Worm (Caenorhabditis elegans): Measurements from ENCODE around the gene T03E6.9.

Gene T03E6.9

ce11 chrV:16604301-16604700 lies 3.8 kb upstream of the T03E6.9 start:
- TF ChIP-seq ceh-13 (GFP tag; optimal IDR thresholded peaks at IDR 0.05), result no peak
- TF ChIP-seq tbx-37 (GFP tag; conservative IDR thresholded peaks at IDR 0.05), result no peak
- TF ChIP-seq hmg-4 (GFP tag; optimal IDR thresholded peaks at IDR 0.05), result no peak
- TF ChIP-seq ama-1 (optimal IDR thresholded peaks at IDR 0.05), result no peak
- TF ChIP-seq aly-1 (tag; optimal IDR thresholded peaks at IDR 0.05), result no peak
- TF ChIP-seq F13C5.2 (tag; optimal IDR thresholded peaks at IDR 0.05), result no peak
- no peak for TF ChIP-seq ets-7 (tag; optimal IDR thresholded peaks at IDR 0.05)
- no peak for TF ChIP-seq ceh-36 (tag; optimal IDR thresholded peaks at IDR 0.05)
- no peak for TF ChIP-seq tra-4 (tag; optimal IDR thresholded peaks at IDR 0.05)
- no peak for TF ChIP-seq flt-1 (GFP tag; IDR thresholded peaks at IDR 0.05)
- no peak for TF ChIP-seq sea-1 (GFP tag; conservative IDR thresholded peaks at IDR 0.05)
- no peak for TF ChIP-seq pes-1 (GFP tag; IDR thresholded peaks at IDR 0.05)
- no peak for TF ChIP-seq hnd-1 (tag; optimal IDR thresholded peaks at IDR 0.05)
- no peak for TF ChIP-seq B0310.2 (tag; optimal IDR thresholded peaks at IDR 0.05)
- no peak for TF ChIP-seq hmbx-1 (tag; optimal IDR thresholded peaks at IDR 0.05)

DNA sequence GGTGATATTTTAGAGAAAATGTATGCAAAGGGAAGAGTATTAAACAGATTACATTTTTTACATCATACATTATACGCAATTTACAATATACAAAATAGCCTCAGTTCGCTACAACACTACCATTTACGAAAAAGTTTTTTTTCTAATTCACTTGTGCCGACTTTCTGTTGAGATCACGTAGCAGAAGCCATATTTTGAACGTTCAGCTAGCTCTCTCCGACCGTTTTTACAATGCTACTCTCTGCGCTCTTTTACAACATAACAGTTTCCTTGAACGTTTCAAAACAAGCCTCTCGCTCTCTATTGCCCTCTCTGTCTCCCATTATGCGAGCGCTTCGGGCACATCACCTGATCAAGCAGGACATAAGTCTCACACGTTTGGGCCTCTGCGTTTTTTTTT lies 2.6 kb upstream of the T03E6.9 start, which contains the start of gene T03E6.8:
TSS of gene T03E6.8 (minus strand) at position 101 of the 400 bp plus-strand sequence.
- no peak for TF ChIP-seq sea-1 (GFP tag; conservative IDR thresholded peaks at IDR 0.05)
- TF ChIP-seq flt-1 (GFP tag; IDR thresholded peaks at IDR 0.05), result no peak
- TF ChIP-seq ama-1 (optimal IDR thresholded peaks at IDR 0.05), result no peak
- no peak for TF ChIP-seq ceh-36 (tag; optimal IDR thresholded peaks at IDR 0.05)
- no peak for TF ChIP-seq F13C5.2 (tag; optimal IDR thresholded peaks at IDR 0.05)
- TF ChIP-seq tra-4 (tag; optimal IDR thresholded peaks at IDR 0.05), result no peak
- TF ChIP-seq hmg-4 (GFP tag; optimal IDR thresholded peaks at IDR 0.05), result no peak
- no peak for TF ChIP-seq aly-1 (tag; optimal IDR thresholded peaks at IDR 0.05)
- TF ChIP-seq hmbx-1 (tag; optimal IDR thresholded peaks at IDR 0.05), result no peak
- no peak for TF ChIP-seq tbx-37 (GFP tag; conservative IDR thresholded peaks at IDR 0.05)
- no peak for TF ChIP-seq scrt-1 (GFP tag; IDR thresholded peaks at IDR 0.05)
- TF ChIP-seq ets-7 (tag; optimal IDR thresholded peaks at IDR 0.05), result no peak
- no peak for TF ChIP-seq ceh-13 (GFP tag; optimal IDR thresholded peaks at IDR 0.05)
- TF ChIP-seq pes-1 (GFP tag; IDR thresholded peaks at IDR 0.05), result no peak
- TF ChIP-seq tbx-11 (GFP tag; IDR thresholded peaks at IDR 0.05), result no peak
- no peak for TF ChIP-seq B0310.2 (tag; optimal IDR thresholded peaks at IDR 0.05)

DNA sequence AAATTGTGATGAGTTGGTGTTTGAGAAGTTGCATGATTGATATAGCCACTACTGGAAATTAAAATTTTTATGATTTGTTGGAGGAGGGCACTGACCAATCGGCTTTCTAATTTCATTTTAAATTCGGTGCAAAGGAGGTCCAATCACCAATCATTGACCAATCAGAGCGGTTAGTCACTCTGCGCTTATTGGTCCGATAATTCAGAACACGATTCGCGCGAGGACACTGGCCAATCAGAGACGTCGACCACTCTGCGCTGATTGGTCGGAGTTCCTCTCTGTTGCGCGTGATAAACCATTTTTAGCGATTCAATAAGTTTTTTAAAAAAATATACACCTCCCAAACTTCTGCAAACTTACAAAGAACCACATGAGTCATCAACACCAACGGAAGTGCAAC lies 688 bp downstream of the T03E6.9 start:
- no peak for TF ChIP-seq ceh-36 (tag; optimal IDR thresholded peaks at IDR 0.05)
- no peak for TF ChIP-seq hmbx-1 (tag; optimal IDR thresholded peaks at IDR 0.05)
- no peak for TF ChIP-seq B0310.2 (tag; optimal IDR thresholded peaks at IDR 0.05)
- no peak for TF ChIP-seq hmg-4 (GFP tag; optimal IDR thresholded peaks at IDR 0.05)
- no peak for TF ChIP-seq ets-7 (tag; optimal IDR thresholded peaks at IDR 0.05)
- TF ChIP-seq hnd-1 (tag; optimal IDR thresholded peaks at IDR 0.05), result no peak
- TF ChIP-seq ama-1 (optimal IDR thresholded peaks at IDR 0.05), result no peak
- TF ChIP-seq flt-1 (GFP tag; IDR thresholded peaks at IDR 0.05), result no peak

ce11 chrV:16598437-16598836 lies 2.1 kb downstream of the T03E6.9 start:
- TF ChIP-seq ets-7 (tag; optimal IDR thresholded peaks at IDR 0.05) (no peak), tra-4 (tag; optimal IDR thresholded peaks at IDR 0.05) (no peak), scrt-1 (GFP tag; IDR thresholded peaks at IDR 0.05) (no peak), hmg-4 (GFP tag; optimal IDR thresholded peaks at IDR 0.05) (no peak), B0310.2 (tag; optimal IDR thresholded peaks at IDR 0.05) (no peak), ceh-13 (GFP tag; optimal IDR thresholded peaks at IDR 0.05) (no peak), ama-1 (optimal IDR thresholded peaks at IDR 0.05) (no peak), tbx-37 (GFP tag; conservative IDR thresholded peaks at IDR 0.05) (no peak), sea-1 (GFP tag; conservative IDR thresholded peaks at IDR 0.05) (no peak), pes-1 (GFP tag; IDR thresholded peaks at IDR 0.05) (no peak), ceh-36 (tag; optimal IDR thresholded peaks at IDR 0.05) (no peak)

DNA sequence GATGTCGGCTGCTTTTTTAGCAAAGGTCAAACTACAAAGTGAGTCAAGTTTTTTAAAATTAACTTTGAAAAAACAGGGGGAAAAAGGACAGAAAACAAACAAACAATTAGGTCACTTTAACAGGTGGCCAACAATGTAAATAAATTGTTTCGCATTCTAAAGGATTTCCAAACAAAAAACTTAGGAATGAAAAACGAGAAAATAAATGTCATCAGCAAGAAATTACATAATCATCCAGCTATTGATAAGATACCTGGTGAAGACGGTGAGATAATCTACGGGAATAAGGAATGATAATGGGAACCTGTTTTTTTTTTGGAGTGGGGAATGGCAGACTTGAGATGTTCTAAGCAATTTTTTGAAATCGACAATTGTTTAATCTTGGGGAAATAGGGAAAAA lies 4.4 kb downstream of the T03E6.9 start:
- no peak for TF ChIP-seq sea-1 (GFP tag; conservative IDR thresholded peaks at IDR 0.05)
- no peak for TF ChIP-seq ama-1 (optimal IDR thresholded peaks at IDR 0.05)
- no peak for TF ChIP-seq ceh-36 (tag; optimal IDR thresholded peaks at IDR 0.05)
- TF ChIP-seq ceh-13 (GFP tag; optimal IDR thresholded peaks at IDR 0.05), result no peak
- no peak for TF ChIP-seq F13C5.2 (tag; optimal IDR thresholded peaks at IDR 0.05)
- no peak for TF ChIP-seq tbx-37 (GFP tag; conservative IDR thresholded peaks at IDR 0.05)
- no peak for TF ChIP-seq scrt-1 (GFP tag; IDR thresholded peaks at IDR 0.05)
- TF ChIP-seq hnd-1 (tag; optimal IDR thresholded peaks at IDR 0.05), result no peak
- TF ChIP-seq hmbx-1 (tag; optimal IDR thresholded peaks at IDR 0.05), result no peak
- TF ChIP-seq flt-1 (GFP tag; IDR thresholded peaks at IDR 0.05), result no peak
- TF ChIP-seq tbx-11 (GFP tag; IDR thresholded peaks at IDR 0.05), result no peak
- no peak for TF ChIP-seq hmg-4 (GFP tag; optimal IDR thresholded peaks at IDR 0.05)
- TF ChIP-seq ets-7 (tag; optimal IDR thresholded peaks at IDR 0.05), result no peak

DNA sequence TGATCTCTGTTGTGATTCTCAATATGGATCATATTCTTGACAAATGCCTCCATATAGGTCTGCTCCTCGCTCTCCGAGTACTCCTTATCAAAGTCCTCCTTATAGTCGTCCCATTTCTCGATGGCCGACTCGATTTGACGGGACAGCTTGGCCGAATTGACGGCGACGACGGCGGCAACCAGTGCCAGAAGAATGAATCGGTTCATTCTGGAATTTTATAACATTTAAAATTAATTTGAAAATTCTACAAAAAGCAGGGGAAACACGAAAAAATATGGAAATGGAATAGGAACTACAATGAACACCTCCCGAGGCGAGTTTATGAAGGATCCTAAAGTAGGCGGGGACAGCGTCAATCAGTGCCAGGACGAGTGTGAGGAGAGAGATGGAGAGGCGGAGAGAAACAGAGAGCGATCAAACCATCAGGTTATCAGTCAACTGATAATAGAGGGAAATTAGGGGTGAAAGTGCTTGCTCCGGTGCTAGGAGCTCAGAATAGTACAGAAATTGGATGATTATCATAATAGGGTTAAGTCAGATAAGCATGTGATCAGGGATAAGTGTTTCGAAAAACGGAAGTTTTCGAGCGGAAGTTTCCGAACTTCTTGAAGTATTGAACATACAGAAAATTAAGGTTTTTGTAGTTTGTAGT lies 5.3 kb downstream of the T03E6.9 start, which contains the start of gene cpl-1:
TSS of gene cpl-1 (minus strand) at position 207 of the 652 bp plus-strand sequence.
- TF ChIP-seq ceh-13 (GFP tag; optimal IDR thresholded peaks at IDR 0.05) (no peak), tra-4 (tag; optimal IDR thresholded peaks at IDR 0.05) (no peak), sea-1 (GFP tag; conservative IDR thresholded peaks at IDR 0.05) (no peak), hmbx-1 (tag; optimal IDR thresholded peaks at IDR 0.05) (no peak), hmg-4 (GFP tag; optimal IDR thresholded peaks at IDR 0.05) (no peak), tbx-11 (GFP tag; IDR thresholded peaks at IDR 0.05) (no peak), B0310.2 (tag; optimal IDR thresholded peaks at IDR 0.05) (no peak), flt-1 (GFP tag; IDR thresholded peaks at IDR 0.05) (no peak), ceh-36 (tag; optimal IDR thresholded peaks at IDR 0.05) (no peak), ets-7 (tag; optimal IDR thresholded peaks at IDR 0.05) (no peak), F13C5.2 (tag; optimal IDR thresholded peaks at IDR 0.05) (no peak), scrt-1 (GFP tag; IDR thresholded peaks at IDR 0.05) (no peak), ama-1 (optimal IDR thresholded peaks at IDR 0.05) (no peak), tbx-37 (GFP tag; conservative IDR thresholded peaks at IDR 0.05) (no peak), aly-1 (tag; optimal IDR thresholded peaks at IDR 0.05) (no peak)

- TF ChIP-seq F13C5.2 (tag; optimal IDR thresholded peaks at IDR 0.05) (no peak), aly-1 (tag; optimal IDR thresholded peaks at IDR 0.05) (no peak), hmg-4 (GFP tag; optimal IDR thresholded peaks at IDR 0.05) (no peak), hnd-1 (tag; optimal IDR thresholded peaks at IDR 0.05) (no peak), ceh-13 (GFP tag; optimal IDR thresholded peaks at IDR 0.05) (no peak), tbx-37 (GFP tag; conservative IDR thresholded peaks at IDR 0.05) (no peak), tra-4 (tag; optimal IDR thresholded peaks at IDR 0.05) (no peak), scrt-1 (GFP tag; IDR thresholded peaks at IDR 0.05) (no peak), ets-7 (tag; optimal IDR thresholded peaks at IDR 0.05) (no peak), ceh-36 (tag; optimal IDR thresholded peaks at IDR 0.05) (no peak), pes-1 (GFP tag; IDR thresholded peaks at IDR 0.05) (no peak), ama-1 (optimal IDR thresholded peaks at IDR 0.05) (no peak), flt-1 (GFP tag; IDR thresholded peaks at IDR 0.05) (no peak), B0310.2 (tag; optimal IDR thresholded peaks at IDR 0.05) (no peak), sea-1 (GFP tag; conservative IDR thresholded peaks at IDR 0.05) (no peak), tbx-11 (GFP tag; IDR thresholded peaks at IDR 0.05) (no peak), hmbx-1 (tag; optimal IDR thresholded peaks at IDR 0.05) (no peak)
Observed at ce11 chrV:16594514-16594913, 6.0 kb downstream of the T03E6.9 start.
